Fruit fly (Drosophila melanogaster) whole organism, adult: ENCODE data around the gene CG4511.

Experiments
- CG11617 ChIP-seq: fragments of 200-800 bp; sonication (Bioruptor generic); optimal IDR thresholded peaks from 2 replicates; lab custom pipeline; 2017; ENCODE audit warnings: mild to moderate bottlenecking, missing biosample characterization, missing genetic modification reagents, missing genetic modification characterization
- CG12768 ChIP-seq: fragments of 200-800 bp; sonication (Bioruptor generic); optimal IDR thresholded peaks from 2 replicates; lab custom pipeline; 2017; ENCODE audit warnings: missing biosample characterization, missing genetic modification characterization, mild to moderate bottlenecking, moderate library complexity, missing genetic modification reagents
- CG14711 ChIP-seq: fragments of 200-800 bp; sonication (Bioruptor generic); optimal IDR thresholded peaks from 2 replicates; lab custom pipeline; 2018; ENCODE audit warnings: missing biosample characterization, mild to moderate bottlenecking, missing genetic modification characterization, moderate library complexity
- CG1620 ChIP-seq: fragments of 200-800 bp; sonication (Bioruptor generic); optimal IDR thresholded peaks from 2 replicates; lab custom pipeline; 2016; ENCODE audit warnings: missing biosample characterization, missing genetic modification characterization
- CG33017 ChIP-seq: fragments of 200-800 bp; sonication (Bioruptor generic); optimal IDR thresholded peaks from 2 replicates; lab custom pipeline; 2018; ENCODE audit warnings: missing biosample characterization, mild to moderate bottlenecking, missing genetic modification characterization, moderate library complexity
- CG5204 ChIP-seq: fragments of 200-800 bp; sonication (Bioruptor generic); optimal IDR thresholded peaks from 2 replicates; lab custom pipeline; 2016; ENCODE audit warnings: missing biosample characterization, missing genetic modification characterization
- CG7045 ChIP-seq: fragments of 200-800 bp; sonication (Bioruptor generic); optimal IDR thresholded peaks from 2 replicates; lab custom pipeline; 2017; ENCODE audit warnings: missing biosample characterization, mild to moderate bottlenecking, missing genetic modification characterization
- CG7101 ChIP-seq: fragments of 200-800 bp; sonication (Bioruptor generic); optimal IDR thresholded peaks from 2 replicates; lab custom pipeline; 2018; ENCODE audit warnings: missing biosample characterization, mild to moderate bottlenecking, missing genetic modification characterization, moderate library complexity
- Clk ChIP-seq: fragments of 200-800 bp; sonication (Bioruptor generic); optimal IDR thresholded peaks from 2 replicates; lab custom pipeline; 2017; ENCODE audit warnings: missing biosample characterization, missing genetic modification characterization
- Crg-1 ChIP-seq: fragments of 200-800 bp; sonication (Bioruptor generic); optimal IDR thresholded peaks from 2 replicates; lab custom pipeline; 2016; ENCODE audit warnings: missing biosample characterization, missing genetic modification characterization
- Hr96 ChIP-seq: fragments of 200-800 bp; sonication (Bioruptor generic); optimal IDR thresholded peaks from 2 replicates; lab custom pipeline; 2016; ENCODE audit warnings: missing biosample characterization, missing genetic modification characterization
- Mnt ChIP-seq: fragments of 200-800 bp; sonication (Bioruptor generic); optimal IDR thresholded peaks from 2 replicates; lab custom pipeline; 2016; ENCODE audit warnings: missing biosample characterization, mild to moderate bottlenecking, missing genetic modification characterization
- bab1 ChIP-seq: fragments of 200-800 bp; sonication (Bioruptor generic); optimal IDR thresholded peaks from 3 replicates; lab custom pipeline; 2019; ENCODE audit warnings: missing biosample characterization, mild to moderate bottlenecking, missing genetic modification characterization, moderate library complexity
- cic ChIP-seq: fragments of 200-800 bp; sonication (Bioruptor generic); optimal IDR thresholded peaks from 2 replicates; lab custom pipeline; 2017; ENCODE audit warnings: missing biosample characterization, mild to moderate bottlenecking, missing genetic modification characterization, moderate library complexity
- cnc ChIP-seq, 2 experiments: fragments of >200 bp; optimal IDR thresholded peaks; 2 replicates each; lab custom pipeline; 2017
- kay ChIP-seq: fragments of 200-800 bp; sonication (Bioruptor generic); peaks from one replicate; lab custom pipeline; 2016; ENCODE audit warnings: missing biosample characterization, missing genetic modification characterization, borderline replicate concordance
- ovo ChIP-seq: fragments of 200-800 bp; sonication (Bioruptor generic); optimal IDR thresholded peaks from 2 replicates; lab custom pipeline; 2016; ENCODE audit warnings: missing biosample characterization, missing genetic modification characterization
- pad ChIP-seq: fragments of 200-800 bp; sonication (Bioruptor generic); optimal IDR thresholded peaks from 3 replicates; lab custom pipeline; 2017; ENCODE audit warnings: missing biosample characterization, missing genetic modification characterization, mild to moderate bottlenecking, moderate library complexity, missing genetic modification reagents
- tj ChIP-seq: fragments of 200-800 bp; sonication (Bioruptor generic); optimal IDR thresholded peaks from 3 replicates; lab custom pipeline; 2017; ENCODE audit warnings: missing biosample characterization, mild to moderate bottlenecking, missing genetic modification characterization, moderate library complexity
- toe ChIP-seq: fragments of 200-800 bp; sonication (Bioruptor generic); optimal IDR thresholded peaks from 2 replicates; lab custom pipeline; 2016; ENCODE audit warnings: missing biosample characterization, missing genetic modification characterization

CG4511 gene

DNA sequence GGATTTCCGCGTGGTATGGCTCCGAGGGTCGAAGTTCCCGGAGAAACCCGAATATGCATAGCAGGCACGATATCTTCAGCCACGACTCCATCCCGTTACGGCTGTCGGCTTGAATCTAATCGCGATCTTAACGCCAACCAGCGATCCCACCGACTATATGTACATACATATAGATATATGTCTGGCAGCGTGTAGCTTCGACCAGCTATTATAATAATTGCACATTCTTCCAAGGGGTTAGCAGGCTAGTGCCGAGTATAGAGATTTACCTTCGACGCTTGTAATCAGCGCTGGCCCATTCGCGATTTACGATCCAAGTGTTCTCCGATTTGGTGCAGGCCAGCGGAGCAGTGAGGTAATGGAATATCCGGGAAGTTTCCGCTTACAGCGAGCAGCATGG is 5.4 kb downstream of the CG4511 start, which contains the start of gene CG14694:
Gene CG14694 (minus strand): TSS at position 101 of the 400 bp plus-strand sequence.
- no peak for TF ChIP-seq cnc (optimal IDR thresholded peaks at IDR 0.05; lab: Kevin White, UChicago)
- no peak for TF ChIP-seq kay (GFP tag; lab: Kevin White, UChicago)
- no peak for TF ChIP-seq toe (GFP tag; lab: Kevin White, UChicago)
- TF ChIP-seq CG7101 (tag; lab: Kevin White, UChicago) = no peak
- no peak for TF ChIP-seq Clk
- TF ChIP-seq Crg-1 = no peak
- TF ChIP-seq Hr96 (GFP tag; lab: Kevin White, UChicago) = no peak
- TF ChIP-seq CG11617 (GFP tag; lab: Kevin White, UChicago) = no peak
- no peak for TF ChIP-seq ovo
- TF ChIP-seq bab1 (GFP tag; lab: Kevin White, UChicago) = no peak
- TF ChIP-seq Mnt (GFP tag; lab: Kevin White, UChicago) = no peak
- no peak for TF ChIP-seq CG7045 (GFP tag; lab: Kevin White, UChicago)
- no peak for TF ChIP-seq CG1620 (GFP tag; lab: Kevin White, UChicago)
- TF ChIP-seq cic (GFP tag; lab: Kevin White, UChicago) = no peak
- no peak for TF ChIP-seq CG12768

DNA sequence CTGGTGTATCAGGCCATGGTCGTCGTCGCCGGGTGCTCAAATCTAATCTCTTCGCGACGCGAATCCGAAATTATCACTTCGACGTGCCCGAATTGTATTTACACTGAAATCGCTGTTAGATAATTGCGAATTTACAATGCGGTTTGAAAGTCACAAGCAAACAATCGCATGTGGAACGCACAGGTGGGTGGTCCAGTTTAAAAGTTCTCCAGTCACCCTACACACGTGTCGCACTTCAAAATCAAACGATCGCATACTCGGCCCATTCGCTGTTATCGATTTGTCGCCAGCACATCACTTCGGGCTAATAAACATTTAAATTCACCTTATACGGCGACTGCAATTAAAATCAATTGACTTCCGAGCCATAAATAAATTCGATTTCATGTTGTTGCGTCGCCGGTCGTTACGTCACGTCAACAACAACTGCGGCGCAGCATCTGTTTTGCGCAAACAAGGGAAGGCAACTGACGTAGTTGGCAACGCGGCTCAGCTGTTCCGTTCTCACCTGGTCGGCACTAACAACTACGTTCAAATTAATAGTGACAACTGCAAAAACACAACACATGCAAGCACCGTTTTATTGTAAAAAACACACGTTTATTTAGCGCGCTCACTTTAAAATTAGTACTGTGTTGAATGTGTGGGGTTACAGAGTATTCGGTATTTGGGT is 8.6 kb downstream of the CG4511 start, which contains the start of gene CG6574:
Gene CG6574 (minus strand): TSS at position 216 of the 673 bp plus-strand sequence.
- TF ChIP-seq Clk = peak; percentile 18
- peak; percentile 44 for TF ChIP-seq CG12768
- peak; percentile 5 for TF ChIP-seq CG14711 (tag; lab: Kevin White, UChicago)
- TF ChIP-seq Mnt (GFP tag; lab: Kevin White, UChicago) = peak; percentile 90
- no peak for TF ChIP-seq ovo
- peak; percentile 64 for TF ChIP-seq bab1 (GFP tag; lab: Kevin White, UChicago)
- peak; percentile 87 for TF ChIP-seq cic (GFP tag; lab: Kevin White, UChicago)
- no peak for TF ChIP-seq tj (GFP tag; lab: Kevin White, UChicago)
- TF ChIP-seq CG11617 (GFP tag; lab: Kevin White, UChicago) = peak; percentile 54

dm6 chr3R:10863446-10863819 is 9.1 kb downstream of the CG4511 start:
- TF ChIP-seq CG12768 = no peak
- no peak for TF ChIP-seq cnc (optimal IDR thresholded peaks at IDR 0.05; lab: Kevin White, UChicago)
- no peak for TF ChIP-seq pad (GFP tag; lab: Kevin White, UChicago)
- TF ChIP-seq tj (GFP tag; lab: Kevin White, UChicago) = no peak
- no peak for TF ChIP-seq CG7101 (tag; lab: Kevin White, UChicago)
- TF ChIP-seq CG1620 (GFP tag; lab: Kevin White, UChicago) = peak; percentile 10
- peak; percentile 6 for TF ChIP-seq CG33017

dm6 chr3R:10863956-10864355 is 9.7 kb downstream of the CG4511 start:
- TF ChIP-seq CG5204 (no peak), ovo (peak; percentile 41), CG33017 (no peak)

DNA sequence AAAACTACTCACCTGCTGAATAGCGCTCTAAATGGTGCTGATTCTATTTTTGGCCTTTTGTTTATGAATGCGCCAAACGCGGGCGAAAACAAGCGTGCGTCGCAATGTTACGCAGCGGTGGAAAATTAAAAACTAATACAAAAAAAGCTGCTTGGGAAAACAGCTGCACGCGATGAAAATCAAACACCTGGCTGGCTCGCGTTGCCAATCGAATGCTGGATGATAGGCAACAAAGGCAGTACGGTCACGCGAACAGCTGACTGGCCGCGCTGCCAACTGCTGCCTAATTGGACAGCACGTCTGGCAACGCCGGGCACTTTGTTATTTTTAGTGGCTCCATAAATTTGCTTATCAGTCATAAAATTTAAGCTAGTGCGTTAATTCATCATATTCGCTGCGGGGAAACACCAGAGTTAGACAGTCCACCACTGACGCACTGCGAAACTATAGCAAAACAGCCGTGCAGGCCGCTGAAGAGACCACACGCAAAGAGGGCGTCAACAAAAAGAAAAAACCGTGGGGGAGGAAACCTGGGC is 14.2 kb downstream of the CG4511 start, which contains the start of the genes SelR and Tsp86D:
Gene SelR (minus strand): TSS at position 216 of the 536 bp plus-strand sequence.
Gene Tsp86D (plus strand): TSS at position 282 of the 536 bp plus-strand sequence.
- TF ChIP-seq CG11617 (GFP tag; lab: Kevin White, UChicago) = peak; percentile 61
- TF ChIP-seq CG14711 (tag; lab: Kevin White, UChicago) = peak; percentile 50
- TF ChIP-seq kay (GFP tag; lab: Kevin White, UChicago) = no peak
- TF ChIP-seq CG12768 = peak; percentile 54
- TF ChIP-seq CG7101 (tag; lab: Kevin White, UChicago) = peak; percentile 53
- TF ChIP-seq CG7045 (GFP tag; lab: Kevin White, UChicago) = peak; percentile 54
- TF ChIP-seq CG1620 (GFP tag; lab: Kevin White, UChicago) = peak; percentile 16
- no peak for TF ChIP-seq toe (GFP tag; lab: Kevin White, UChicago)
- no peak for TF ChIP-seq cnc (optimal IDR thresholded peaks at IDR 0.05; lab: Kevin White, UChicago)
- TF ChIP-seq Clk = peak; percentile 37
- peak; percentile 31 for TF ChIP-seq pad (GFP tag; lab: Kevin White, UChicago)
- TF ChIP-seq bab1 (GFP tag; lab: Kevin White, UChicago) = peak; percentile 69
- TF ChIP-seq Mnt (GFP tag; lab: Kevin White, UChicago) = peak; percentile 69
- TF ChIP-seq CG33017 = peak; percentile 56
- peak; percentile 6 for TF ChIP-seq ovo
- TF ChIP-seq Hr96 (GFP tag; lab: Kevin White, UChicago) = no peak
- TF ChIP-seq tj (GFP tag; lab: Kevin White, UChicago) = peak; percentile 90
- TF ChIP-seq cic (GFP tag; lab: Kevin White, UChicago) = peak; percentile 83

DNA sequence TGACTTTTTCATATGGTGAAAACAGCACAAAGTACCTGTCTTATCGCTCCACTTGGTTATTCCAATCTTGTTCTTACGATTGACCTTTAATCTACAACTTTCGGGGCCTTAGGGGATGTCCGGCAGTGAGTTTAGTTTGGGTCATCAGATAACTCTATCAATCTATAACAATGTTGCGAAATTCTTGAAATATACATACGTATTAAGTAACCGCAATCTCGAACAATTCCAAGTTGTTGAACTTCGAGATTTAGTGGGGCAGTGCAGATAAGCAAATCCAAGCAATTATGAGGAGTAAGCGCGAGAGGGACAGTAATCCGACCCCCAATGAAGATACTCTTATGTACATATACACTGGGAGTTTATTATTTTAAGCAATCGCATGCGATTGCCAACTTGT is 16.3 kb downstream of the CG4511 start:
- TF ChIP-seq CG14711 (tag; lab: Kevin White, UChicago) (no peak), tj (GFP tag; lab: Kevin White, UChicago) (peak; percentile 8), CG12768 (no peak), cic (GFP tag; lab: Kevin White, UChicago) (peak; percentile 32), Clk (no peak), toe (GFP tag; lab: Kevin White, UChicago) (no peak), ovo (no peak), Mnt (GFP tag; lab: Kevin White, UChicago) (no peak), pad (GFP tag; lab: Kevin White, UChicago) (no peak), CG33017 (no peak), kay (GFP tag; lab: Kevin White, UChicago) (no peak)
